4 fruit fly cellular contexts compared by ENCODE assay signal in genomic region chr2L:7090922-7091321, dm6.
TF ChIP-seq lines count a peak whose summit lies in the region.

No protein-coding gene starts in this region.

- no peak for TF ChIP-seq CTCF in whole organism, embryonic (GFP tag; optimal IDR thresholded peaks at IDR 0.05; lab: Kevin White, UChicago)

TF ChIP-seq in whole organism, embryonic, 481 proteins besides CTCF, POLR2A, EP300 and RAD21 (continues in another document):
- TF ChIP-seq CG8359 (GFP tag; optimal IDR thresholded peaks at IDR 0.05; lab: Kevin White, UChicago; ENCODE audit: borderline replicate concordance) (peak; percentile 12), al (GFP tag; IDR thresholded peaks at IDR 0.05; lab: Robert Waterston, UW) (no peak), otp (GFP tag; IDR thresholded peaks at IDR 0.05; lab: Robert Waterston, UW) (0 out of 3 replicates have a peak, but pooled peaks have one; percentile 28), CHES-1-like (GFP tag; optimal IDR thresholded peaks at IDR 0.05; lab: Kevin White, UChicago) (no peak), nmo (GFP tag; optimal IDR thresholded peaks at IDR 0.05; lab: Kevin White, UChicago) (peak; percentile 15), tgo (GFP tag; IDR thresholded peaks at IDR 0.05; lab: Robert Waterston, UW) (peak; percentile 41; the same call in 1 of the 3 replicates), HmgD (GFP tag; optimal IDR thresholded peaks at IDR 0.05; lab: Kevin White, UChicago) (no peak), vnd (GFP tag; IDR thresholded peaks at IDR 0.05; lab: Robert Waterston, UW; ENCODE audit: partially characterized antibody) (no peak), Hsf (GFP tag; optimal IDR thresholded peaks at IDR 0.05; lab: Kevin White, UChicago) (no peak), row (GFP tag; IDR thresholded peaks at IDR 0.05; lab: Robert Waterston, UW) (peak; percentile 45; the same call in 2 of the 3 replicates), Max (GFP tag; optimal IDR thresholded peaks at IDR 0.05; lab: Kevin White, UChicago) (no peak), CG9215 (GFP tag; IDR thresholded peaks at IDR 0.05; lab: Robert Waterston, UW) (no peak), Hr78 (GFP tag; optimal IDR thresholded peaks at IDR 0.05; lab: Kevin White, UChicago) (no peak), Aef1 (GFP tag; IDR thresholded peaks at IDR 0.05; lab: Robert Waterston, UW) (peak; percentile 25; the same call in 1 of the 3 replicates), gsb-n (tag; optimal IDR thresholded peaks at IDR 0.05; lab: Kevin White, UChicago) (peak; percentile 37), Blimp-1 (GFP tag; optimal IDR thresholded peaks at IDR 0.05; lab: Kevin White, UChicago) (peak; percentile 33), Sox102F (GFP tag; optimal IDR thresholded peaks at IDR 0.05; lab: Kevin White, UChicago) (peak; percentile 55), CG11504 (tag; optimal IDR thresholded peaks at IDR 0.05; lab: Kevin White, UChicago) (peak; percentile 57), CG6689 (GFP tag; IDR thresholded peaks at IDR 0.05; lab: Robert Waterston, UW) (peak; percentile 22; the same call in 1 of the 2 replicates), CG2712 (tag; optimal IDR thresholded peaks at IDR 0.05; lab: Kevin White, UChicago) (peak; percentile 36), CG18599 (GFP tag; optimal IDR thresholded peaks at IDR 0.05; lab: Kevin White, UChicago) (peak; percentile 41)

TF ChIP-seq in whole organism, prepupa, 60 proteins besides CTCF, POLR2A, EP300 and RAD21 (continues in another document):
- TF ChIP-seq svp (GFP tag; lab: Kevin White, UChicago) (peak; percentile 66), Smox (GFP tag; optimal IDR thresholded peaks at IDR 0.05; lab: Kevin White, UChicago) (peak; percentile 21), CG31627 (GFP tag; optimal IDR thresholded peaks at IDR 0.05; lab: Kevin White, UChicago) (peak; percentile 20), ss (GFP tag; optimal IDR thresholded peaks at IDR 0.05; lab: Kevin White, UChicago) (peak in 1 of 2 experiments; percentile 12), lz (GFP tag; optimal IDR thresholded peaks at IDR 0.05; lab: Kevin White, UChicago) (peak; percentile 22), CG8632 (GFP tag; optimal IDR thresholded peaks at IDR 0.05; lab: Kevin White, UChicago) (peak; percentile 44), CG11294 (GFP tag; IDR thresholded peaks at IDR 0.05; lab: Robert Waterston, UW) (no peak), Lpt (GFP tag; optimal IDR thresholded peaks at IDR 0.05; lab: Kevin White, UChicago) (no peak), Blimp-1 (GFP tag; optimal IDR thresholded peaks at IDR 0.05; lab: Kevin White, UChicago) (peak; percentile 7), Hr4 (GFP tag; optimal IDR thresholded peaks at IDR 0.05; lab: Kevin White, UChicago) (peak; percentile 23), CG11902 (GFP tag; optimal IDR thresholded peaks at IDR 0.05; lab: Kevin White, UChicago) (peak; percentile 3), CG16779 (tag; optimal IDR thresholded peaks at IDR 0.05; lab: Kevin White, UChicago) (no peak), achi (GFP tag; optimal IDR thresholded peaks at IDR 0.05; lab: Kevin White, UChicago) (peak; percentile 44), acj6 (GFP tag; optimal IDR thresholded peaks at IDR 0.05; lab: Kevin White, UChicago) (peak; percentile 35), CG8119 (GFP tag; IDR thresholded peaks at IDR 0.05; lab: Robert Waterston, UW) (peak; percentile 42; the same call in 1 of the 3 replicates), CG1621 (tag; optimal IDR thresholded peaks at IDR 0.05; lab: Kevin White, UChicago) (peak; percentile 14), Met (GFP tag; optimal IDR thresholded peaks at IDR 0.05; lab: Kevin White, UChicago) (peak; percentile 19), CG10631 (GFP tag; optimal IDR thresholded peaks at IDR 0.05; lab: Kevin White, UChicago) (peak; percentile 3), esn (GFP tag; optimal IDR thresholded peaks at IDR 0.05; lab: Kevin White, UChicago) (peak; percentile 29), pdm3 (GFP tag; optimal IDR thresholded peaks at IDR 0.05; lab: Kevin White, UChicago) (peak; percentile 33), Eip78C (GFP tag; lab: Kevin White, UChicago) (peak; percentile 76), fkh (GFP tag; optimal IDR thresholded peaks at IDR 0.05; lab: Kevin White, UChicago) (no peak), CG6854 (GFP tag; optimal IDR thresholded peaks at IDR 0.05; lab: Kevin White, UChicago) (no peak), Eip75B (GFP tag; optimal IDR thresholded peaks at IDR 0.05; lab: Kevin White, UChicago) (no peak)

TF ChIP-seq in whole organism, pupa, 21 proteins besides CTCF, POLR2A, EP300 and RAD21:
- TF ChIP-seq Snoo (tag; optimal IDR thresholded peaks at IDR 0.05; lab: Kevin White, UChicago) (peak; percentile 31), gl (tag; optimal IDR thresholded peaks at IDR 0.05; lab: Kevin White, UChicago) (no peak), CG17806 (tag; optimal IDR thresholded peaks at IDR 0.05; lab: Kevin White, UChicago) (peak; percentile 19), Pif1B (GFP tag; optimal IDR thresholded peaks at IDR 0.05; lab: Kevin White, UChicago) (peak; percentile 21), CG8301 (tag; optimal IDR thresholded peaks at IDR 0.05; lab: Kevin White, UChicago) (no peak), rn (GFP tag; IDR thresholded peaks at IDR 0.05; lab: Robert Waterston, UW) (no peak), CG9948 (tag; optimal IDR thresholded peaks at IDR 0.05; lab: Kevin White, UChicago) (peak; percentile 31), CG8159 (tag; optimal IDR thresholded peaks at IDR 0.05; lab: Kevin White, UChicago) (peak; percentile 43), CG34367 (tag; optimal IDR thresholded peaks at IDR 0.05; lab: Kevin White, UChicago) (no peak), CG14655 (GFP tag; optimal IDR thresholded peaks at IDR 0.05; lab: Kevin White, UChicago) (peak; percentile 32)
TF ChIP-seq in whole organism, pupa: peak in this region for 6.

TF ChIP-seq in whole organism, wandering third instar larva, 38 proteins besides CTCF, POLR2A, EP300 and RAD21:
- TF ChIP-seq psq (GFP tag; optimal IDR thresholded peaks at IDR 0.05; lab: Kevin White, UChicago) (peak; percentile 20), Abd-B (GFP tag; optimal IDR thresholded peaks at IDR 0.05; lab: Kevin White, UChicago) (no peak), ey (GFP tag; optimal IDR thresholded peaks at IDR 0.05; lab: Kevin White, UChicago) (no peak), CrebA (GFP tag; optimal IDR thresholded peaks at IDR 0.05; lab: Kevin White, UChicago; ENCODE audit: borderline replicate concordance) (no peak), foxo (GFP tag; optimal IDR thresholded peaks at IDR 0.05; lab: Kevin White, UChicago) (peak in 1 of 2 experiments; percentile 28), pan (optimal IDR thresholded peaks at IDR 0.05; lab: Kevin White, UChicago) (no peak), GATAd (GFP tag; optimal IDR thresholded peaks at IDR 0.05; lab: Kevin White, UChicago) (no peak), tai (GFP tag; optimal IDR thresholded peaks at IDR 0.05; lab: Kevin White, UChicago) (no peak), woc (GFP tag; optimal IDR thresholded peaks at IDR 0.05; lab: Kevin White, UChicago) (no peak), dmrt93B (GFP tag; optimal IDR thresholded peaks at IDR 0.05; lab: Kevin White, UChicago) (no peak), Sp1 (GFP tag; optimal IDR thresholded peaks at IDR 0.05; lab: Kevin White, UChicago) (no peak), HLH106 (tag; optimal IDR thresholded peaks at IDR 0.05; lab: Kevin White, UChicago) (peak; percentile 32), Hr83 (GFP tag; optimal IDR thresholded peaks at IDR 0.05; lab: Kevin White, UChicago; ENCODE audit: poor library complexity, severe bottlenecking) (no peak)

Comparison
In these comparisons a context has a peak if more than half of its experiments do, and no peak if none do; other contexts are left out.
1. Of the 7 proteins assayed by ChIP-seq in both whole organism, embryonic and whole organism, prepupa: peak only in whole organism, embryonic: none; only in whole organism, prepupa: Hr39; in both: Blimp-1 and Sox102F; in neither: 4.